Worm (Caenorhabditis elegans) whole organism, dauer: Measurements from ENCODE around the gene Y48G9A.6.

Experiments
- unc-62 ChIP-seq: sonication (generic microtip); optimal IDR thresholded peaks from 2 replicates; lab custom pipeline; 2017; ENCODE audit warnings: missing biosample characterization, missing genetic modification reagents, missing genetic modification characterization

The Y48G9A.6 gene

ce11 chrIII:2112601-2113176, 5.0 kb upstream of the Y48G9A.6 start:
- TF ChIP-seq unc-62 (GFP tag; lab: Kevin White, UChicago) = no peak

- TF ChIP-seq unc-62 (GFP tag; lab: Kevin White, UChicago) = no peak
Observed at ce11 chrIII:2115322-2115721, 2.3 kb upstream of the Y48G9A.6 start.

ce11 chrIII:2116797-2117196, 844 bp upstream of the Y48G9A.6 start, which contains the start of gene Y48G9A.11:
Gene Y48G9A.11 (minus strand): TSS chrIII:2116897.
- no peak for TF ChIP-seq unc-62 (GFP tag; lab: Kevin White, UChicago)

ce11 chrIII:2123673-2124187, 6.1 kb downstream of the Y48G9A.6 start, which contains the start of gene frl-1:
Gene frl-1 (plus strand): TSS chrIII:2124137.
- TF ChIP-seq unc-62 (GFP tag; lab: Kevin White, UChicago) = no peak

- no peak for TF ChIP-seq unc-62 (GFP tag; lab: Kevin White, UChicago)
Observed at ce11 chrIII:2125936-2126335, 8.3 kb downstream of the Y48G9A.6 start.

ce11 chrIII:2129377-2129776, 11.7 kb downstream of the Y48G9A.6 start:
- TF ChIP-seq unc-62 (GFP tag; lab: Kevin White, UChicago) = no peak

ce11 chrIII:2129991-2130390, 12.3 kb downstream of the Y48G9A.6 start:
- no peak for TF ChIP-seq unc-62 (GFP tag; lab: Kevin White, UChicago)

ce11 chrIII:2132059-2132458, 14.4 kb downstream of the Y48G9A.6 start:
- no peak for TF ChIP-seq unc-62 (GFP tag; lab: Kevin White, UChicago)

ce11 chrIII:2133928-2134327, 16.3 kb downstream of the Y48G9A.6 start:
- no peak for TF ChIP-seq unc-62 (GFP tag; lab: Kevin White, UChicago)

- TF ChIP-seq unc-62 (GFP tag; lab: Kevin White, UChicago) = no peak
Observed at ce11 chrIII:2137490-2137889, 19.8 kb downstream of the Y48G9A.6 start.

ce11 chrIII:2150555-2150954, 32.9 kb downstream of the Y48G9A.6 start:
- no peak for TF ChIP-seq unc-62 (GFP tag; lab: Kevin White, UChicago)

ce11 chrIII:2151480-2151995, 33.9 kb downstream of the Y48G9A.6 start, which contains the start of gene gcn-1:
Gene gcn-1 (plus strand): TSS chrIII:2151945.
- TF ChIP-seq unc-62 (GFP tag; lab: Kevin White, UChicago) = no peak

- TF ChIP-seq unc-62 (GFP tag; lab: Kevin White, UChicago) = no peak
Observed at ce11 chrIII:2159152-2159551, 41.5 kb downstream of the Y48G9A.6 start.
